Fruit fly (Drosophila melanogaster) whole organism, embryonic: ENCODE results near the gene CG31886.

Source experiments
- Adf1 ChIP-seq: fragments of 200-800 bp; sonication (Bioruptor generic); IDR thresholded peaks from 2 replicates; pipeline ENCODE4 v1.3.6; 2022; ENCODE audit warnings: missing biosample characterization, missing genetic modification characterization
- Awh ChIP-seq: fragments of 200-800 bp; sonication (Bioruptor generic); IDR thresholded peaks from 2 replicates; pipeline ENCODE4, ENCODE4 v1.3.6; 2022; ENCODE audit warnings: missing biosample characterization, missing genetic modification characterization
- CG11695 ChIP-seq: fragments of 200-800 bp; sonication (Bioruptor generic); IDR thresholded peaks from 3 replicates; pipeline ENCODE4 v1.3.6; 2022; ENCODE audit warnings: missing biosample characterization, missing genetic modification characterization
- CG11696 ChIP-seq: fragments of 200-800 bp; sonication (Bioruptor generic); IDR thresholded peaks from 2 replicates; pipeline ENCODE4 v1.3.6; 2022; ENCODE audit warnings: missing biosample characterization, missing genetic modification characterization
- CG12769 ChIP-seq: fragments of 200-800 bp; sonication (Bioruptor generic); optimal IDR thresholded peaks from 2 replicates; lab custom pipeline; 2019; ENCODE audit warnings: missing biosample characterization, mild to moderate bottlenecking, missing genetic modification characterization, moderate library complexity
- CG15601 ChIP-seq: fragments of 200-800 bp; sonication (Bioruptor generic); optimal IDR thresholded peaks from 3 replicates; lab custom pipeline; 2019; ENCODE audit warnings: missing biosample characterization, mild to moderate bottlenecking, missing genetic modification characterization, moderate library complexity
- CG1602 ChIP-seq: fragments of 200-800 bp; sonication (Bioruptor generic); optimal IDR thresholded peaks from 3 replicates; lab custom pipeline; 2016; ENCODE audit warnings: missing biosample characterization, missing genetic modification characterization
- CG16863 ChIP-seq: fragments of 200-800 bp; sonication (Bioruptor generic); optimal IDR thresholded peaks from 3 replicates; lab custom pipeline; 2016; ENCODE audit warnings: missing biosample characterization, missing genetic modification characterization
- CG17802 ChIP-seq: fragments of 200-800 bp; sonication (Bioruptor generic); optimal IDR thresholded peaks from 2 replicates; lab custom pipeline; 2018; ENCODE audit warnings: missing biosample characterization, mild to moderate bottlenecking, missing genetic modification characterization, moderate library complexity
- CG3163 ChIP-seq: fragments of 200-800 bp; sonication (Bioruptor generic); optimal IDR thresholded peaks from 3 replicates; lab custom pipeline; 2016; ENCODE audit warnings: missing biosample characterization, missing genetic modification characterization
- CG34422 ChIP-seq: fragments of 200-800 bp; sonication (Bioruptor generic); IDR thresholded peaks from 3 replicates; pipeline ENCODE4 v1.3.6; 2022; ENCODE audit warnings: missing biosample characterization, missing genetic modification characterization
- CG3838 ChIP-seq: fragments of 200-800 bp; sonication (Bioruptor generic); optimal IDR thresholded peaks from 3 replicates; lab custom pipeline; 2016; ENCODE audit warnings: missing biosample characterization, missing genetic modification characterization
- CG6791 ChIP-seq: fragments of 200-800 bp; sonication (Bioruptor generic); IDR thresholded peaks from 3 replicates; pipeline ENCODE4 v1.3.6; 2022; ENCODE audit warnings: missing biosample characterization, missing genetic modification characterization; ENCODE audit not compliant: partially characterized antibody
- CG7271 ChIP-seq: fragments of 200-800 bp; sonication (Bioruptor generic); optimal IDR thresholded peaks from 2 replicates; lab custom pipeline; 2018; ENCODE audit warnings: missing biosample characterization, mild to moderate bottlenecking, missing genetic modification characterization, moderate library complexity
- CG7928 ChIP-seq: fragments of 200-800 bp; sonication (Bioruptor generic); optimal IDR thresholded peaks from 2 replicates; lab custom pipeline; 2017; ENCODE audit warnings: missing biosample characterization, mild to moderate bottlenecking, missing genetic modification characterization
- CG8290 ChIP-seq, 3 experiments: fragments of 200-800 bp; sonication (Bioruptor generic); optimal IDR thresholded peaks; 2 replicates each; lab custom pipeline; 2016 to 2019; ENCODE audit warnings: missing biosample characterization in 3 of 3, missing genetic modification characterization in 3 of 3, mild to moderate bottlenecking in 2 of 3, moderate library complexity in 1 of 3
- CG8478 ChIP-seq: fragments of >200 bp; optimal IDR thresholded peaks from 2 replicates; lab custom pipeline; 2018
- CG9876 ChIP-seq: fragments of 200-800 bp; sonication (Bioruptor generic); optimal IDR thresholded peaks from 2 replicates; lab custom pipeline; 2016; ENCODE audit warnings: missing biosample characterization, missing genetic modification characterization
- CTCF ChIP-seq: fragments of 200-800 bp; sonication (Bioruptor generic); optimal IDR thresholded peaks from 2 replicates; lab custom pipeline; 2017; ENCODE audit warnings: missing biosample characterization, mild to moderate bottlenecking, missing genetic modification characterization, moderate library complexity
- Camta ChIP-seq: fragments of 200-800 bp; sonication (Bioruptor generic); optimal IDR thresholded peaks from 2 replicates; lab custom pipeline; 2016; ENCODE audit warnings: missing biosample characterization, missing genetic modification characterization
- Chrac-16 ChIP-seq: fragments of 200-800 bp; sonication (Bioruptor generic); optimal IDR thresholded peaks from 3 replicates; lab custom pipeline; 2016; ENCODE audit warnings: missing biosample characterization, missing genetic modification characterization
- Dad ChIP-seq: fragments of 200-800 bp; sonication (Bioruptor generic); optimal IDR thresholded peaks from 3 replicates; lab custom pipeline; 2016; ENCODE audit warnings: missing biosample characterization, missing genetic modification characterization
- Dll ChIP-seq: fragments of 200-800 bp; sonication (Bioruptor generic); IDR thresholded peaks from 4 replicates; pipeline ENCODE4 v1.3.6; 2022; ENCODE audit warnings: missing biosample characterization, missing genetic modification characterization; ENCODE audit not compliant: partially characterized antibody
- E2f2 ChIP-seq: fragments of 200-800 bp; sonication (Bioruptor generic); IDR thresholded peaks from 2 replicates; pipeline ENCODE4 v1.3.6; 2022; ENCODE audit warnings: missing biosample characterization, missing genetic modification characterization
- ERR ChIP-seq: fragments of 200-800 bp; sonication (Bioruptor generic); optimal IDR thresholded peaks from 2 replicates; lab custom pipeline; 2016; ENCODE audit warnings: missing biosample characterization, missing genetic modification characterization
- HLH54F ChIP-seq: fragments of 200-800 bp; sonication (Bioruptor generic); optimal IDR thresholded peaks from 3 replicates; lab custom pipeline; 2016; ENCODE audit warnings: missing biosample characterization, missing genetic modification characterization
- Lhr ChIP-seq: fragments of 200-800 bp; sonication (Bioruptor generic); optimal IDR thresholded peaks from 3 replicates; lab custom pipeline; 2017; ENCODE audit warnings: mild to moderate bottlenecking, missing biosample characterization, missing genetic modification reagents, missing genetic modification characterization
- Myb ChIP-seq: fragments of 200-800 bp; sonication (Bioruptor generic); optimal IDR thresholded peaks from 2 replicates; lab custom pipeline; 2016; ENCODE audit warnings: missing biosample characterization, missing genetic modification characterization
- NfI ChIP-seq: fragments of 200-800 bp; sonication (Bioruptor generic); optimal IDR thresholded peaks from 3 replicates; lab custom pipeline; 2018; ENCODE audit warnings: missing biosample characterization, mild to moderate bottlenecking, missing genetic modification characterization, moderate library complexity
- TFAM ChIP-seq: fragments of 200-800 bp; sonication (Bioruptor generic); optimal IDR thresholded peaks from 2 replicates; lab custom pipeline; 2017; ENCODE audit warnings: missing biosample characterization, missing genetic modification characterization, inconsistent platforms
- Xrp1 ChIP-seq: fragments of 200-800 bp; sonication (Bioruptor generic); IDR thresholded peaks from 2 replicates; pipeline ENCODE4 v1.3.6; 2022; ENCODE audit warnings: missing biosample characterization, missing genetic modification characterization
- abd-A ChIP-seq: fragments of 200-800 bp; sonication (Bioruptor generic); optimal IDR thresholded peaks from 3 replicates; lab custom pipeline; 2019; ENCODE audit warnings: missing biosample characterization, mild to moderate bottlenecking, missing genetic modification characterization, moderate library complexity
- bsh ChIP-seq, 2 experiments: fragments of 200-800 bp; sonication (Bioruptor generic); optimal IDR thresholded peaks; 2 replicates each; lab custom pipeline; 2017 to 2018; ENCODE audit warnings: mild to moderate bottlenecking in 2 of 2, missing biosample characterization in 2 of 2, missing genetic modification characterization in 2 of 2, moderate library complexity in 1 of 2
- chif ChIP-seq, 2 experiments: fragments of 200-800 bp; sonication (Bioruptor generic); optimal IDR thresholded peaks; 3 replicates each; lab custom pipeline; 2016; ENCODE audit warnings: missing biosample characterization in 2 of 2, missing genetic modification characterization in 2 of 2
- chm ChIP-seq: fragments of 200-800 bp; sonication (Bioruptor generic); IDR thresholded peaks from 2 replicates; pipeline ENCODE4 v1.3.6; 2022; ENCODE audit warnings: missing biosample characterization, missing genetic modification characterization
- crol ChIP-seq: fragments of 200-800 bp; sonication (Bioruptor generic); IDR thresholded peaks from 2 replicates; pipeline ENCODE4 v1.3.6; 2022; ENCODE audit warnings: missing biosample characterization, missing genetic modification characterization
- ems ChIP-seq: fragments of 200-800 bp; sonication (Bioruptor generic); optimal IDR thresholded peaks from 3 replicates; lab custom pipeline; 2016; ENCODE audit warnings: missing biosample characterization, missing genetic modification characterization
- exex ChIP-seq: fragments of 200-800 bp; sonication (Bioruptor generic); optimal IDR thresholded peaks from 4 replicates; lab custom pipeline; 2018; ENCODE audit warnings: missing biosample characterization, mild to moderate bottlenecking, missing genetic modification characterization, moderate library complexity
- gce ChIP-seq: fragments of 200-800 bp; sonication (Bioruptor generic); IDR thresholded peaks from 3 replicates; pipeline ENCODE4 v1.3.6; 2022; ENCODE audit warnings: missing biosample characterization, missing genetic modification characterization
- gem ChIP-seq: fragments of 200-800 bp; sonication (Bioruptor generic); optimal IDR thresholded peaks from 2 replicates; lab custom pipeline; 2019; ENCODE audit warnings: missing biosample characterization, mild to moderate bottlenecking, missing genetic modification characterization, moderate library complexity
- knrl ChIP-seq: fragments of 200-800 bp; sonication (Bioruptor generic); IDR thresholded peaks from 3 replicates; pipeline ENCODE4 v1.3.6; 2022; ENCODE audit warnings: missing biosample characterization, missing genetic modification characterization; ENCODE audit not compliant: partially characterized antibody
- mirr ChIP-seq: fragments of 200-800 bp; sonication (Bioruptor generic); optimal IDR thresholded peaks from 3 replicates; lab custom pipeline; 2018; ENCODE audit warnings: missing biosample characterization, mild to moderate bottlenecking, missing genetic modification characterization
- peb ChIP-seq: fragments of 200-800 bp; sonication (Bioruptor generic); IDR thresholded peaks from 2 replicates; pipeline ENCODE4 v1.3.6; 2022; ENCODE audit warnings: missing biosample characterization, missing genetic modification characterization
- schlank ChIP-seq: fragments of 200-800 bp; sonication (Bioruptor generic); optimal IDR thresholded peaks from 2 replicates; lab custom pipeline; 2018; ENCODE audit warnings: missing biosample characterization, mild to moderate bottlenecking, missing genetic modification characterization
- tin ChIP-seq: fragments of 200-800 bp; sonication (Bioruptor generic); optimal IDR thresholded peaks from 3 replicates; lab custom pipeline; 2016; ENCODE audit warnings: missing biosample characterization, missing genetic modification characterization
- tup ChIP-seq: fragments of 200-800 bp; sonication (Bioruptor generic); optimal IDR thresholded peaks from 2 replicates; lab custom pipeline; 2016; ENCODE audit warnings: missing biosample characterization, mild to moderate bottlenecking, missing genetic modification characterization, moderate library complexity
- tx ChIP-seq: fragments of 200-800 bp; sonication (Bioruptor generic); optimal IDR thresholded peaks from 2 replicates; lab custom pipeline; 2016; ENCODE audit warnings: missing biosample characterization, missing genetic modification characterization
- unpg ChIP-seq: fragments of 200-800 bp; sonication (Bioruptor generic); optimal IDR thresholded peaks from 3 replicates; lab custom pipeline; 2018; ENCODE audit warnings: missing biosample characterization, mild to moderate bottlenecking, missing genetic modification characterization, moderate library complexity
- wek ChIP-seq: fragments of 200-800 bp; sonication (Bioruptor generic); optimal IDR thresholded peaks from 3 replicates; lab custom pipeline; 2018; ENCODE audit warnings: missing biosample characterization, mild to moderate bottlenecking, missing genetic modification characterization, moderate library complexity

The CG31886 gene

dm6 chr2L:8984614-8985318 lies 25.9 kb upstream of the CG31886 start, which contains the start of gene CG13101 (continued):
- peak; percentile 80 to 86 for TF ChIP-seq chif (GFP tag; optimal IDR thresholded peaks at IDR 0.05; lab: Kevin White, UChicago)
- TF ChIP-seq Myb (GFP tag; lab: Kevin White, UChicago) = peak; percentile 48
- TF ChIP-seq CG11696 (GFP tag; lab: Robert Waterston, UW) = peak; percentile 89
- TF ChIP-seq abd-A (tag; lab: Kevin White, UChicago) = peak; percentile 24
- no peak for TF ChIP-seq CG6791 (GFP tag; lab: Robert Waterston, UW)
- peak; percentile 56 for TF ChIP-seq CG7271
- peak; percentile 86 for TF ChIP-seq ems
- TF ChIP-seq E2f2 (GFP tag; lab: Robert Waterston, UW) = peak; percentile 79
- TF ChIP-seq Adf1 (GFP tag; lab: Robert Waterston, UW) = peak; percentile 94
- peak; percentile 93; the same call in 1 of the 2 replicates for TF ChIP-seq chm (GFP tag; lab: Robert Waterston, UW)
- peak; percentile 68 for TF ChIP-seq TFAM
- peak; percentile 97 for TF ChIP-seq unpg
- peak; percentile 50 for TF ChIP-seq CTCF (GFP tag; lab: Kevin White, UChicago)
- peak; percentile 90 for TF ChIP-seq CG12769 (tag; lab: Kevin White, UChicago)
- TF ChIP-seq CG3838 (GFP tag; lab: Kevin White, UChicago) = peak; percentile 65
- TF ChIP-seq bsh (GFP tag; optimal IDR thresholded peaks at IDR 0.05; lab: Kevin White, UChicago) = peak; percentile 81 to 96
- TF ChIP-seq mirr (GFP tag; lab: Kevin White, UChicago) = no peak
- TF ChIP-seq CG1602 (GFP tag; lab: Kevin White, UChicago) = peak; percentile 81
- TF ChIP-seq wek = no peak
- TF ChIP-seq tx (GFP tag; lab: Kevin White, UChicago) = peak; percentile 61
- peak; percentile 85 for TF ChIP-seq CG16863 (GFP tag; lab: Kevin White, UChicago)
- no peak for TF ChIP-seq CG8478 (lab: Kevin White, UChicago)
- peak; percentile 59 for TF ChIP-seq CG7928 (GFP tag; lab: Kevin White, UChicago)
- TF ChIP-seq Chrac-16 (GFP tag; lab: Kevin White, UChicago) = peak; percentile 89
- peak; percentile 71 for TF ChIP-seq Lhr
- TF ChIP-seq schlank (tag; lab: Kevin White, UChicago) = peak; percentile 58
- TF ChIP-seq CG15601 (tag; lab: Kevin White, UChicago) = peak; percentile 89
- TF ChIP-seq Dad (GFP tag; lab: Kevin White, UChicago) = peak; percentile 71
- peak; percentile 95 for TF ChIP-seq Awh (GFP tag; lab: Robert Waterston, UW)
- TF ChIP-seq CG3163 = peak; percentile 69
- TF ChIP-seq peb (GFP tag; lab: Robert Waterston, UW) = peak; percentile 85
- peak; percentile 68 for TF ChIP-seq CG8290 (GFP tag; optimal IDR thresholded peaks at IDR 0.05; lab: Kevin White, UChicago)
- peak in 1 of 2 experiments; percentile 70 for TF ChIP-seq CG8290 (tag; optimal IDR thresholded peaks at IDR 0.05; lab: Kevin White, UChicago)
- TF ChIP-seq knrl (GFP tag; lab: Robert Waterston, UW) = no peak
- TF ChIP-seq CG34422 (GFP tag; lab: Robert Waterston, UW) = peak; percentile 95; the same call in 2 of the 3 replicates
- peak; percentile 70 for TF ChIP-seq exex (tag; lab: Kevin White, UChicago)
- peak; percentile 57 for TF ChIP-seq CG17802 (tag; lab: Kevin White, UChicago)
- TF ChIP-seq tin = peak; percentile 88
- TF ChIP-seq CG9876 = peak; percentile 27
- peak; percentile 97 for TF ChIP-seq Xrp1 (GFP tag; lab: Robert Waterston, UW)
- TF ChIP-seq Camta (GFP tag; lab: Kevin White, UChicago) = peak; percentile 86
- peak; percentile 74 for TF ChIP-seq ERR
- peak; percentile 93 for TF ChIP-seq gce
- peak; percentile 75 for TF ChIP-seq tup
- TF ChIP-seq NfI = peak; percentile 80
- TF ChIP-seq HLH54F = peak; percentile 78
- peak; percentile 97 for TF ChIP-seq gem
- peak; percentile 97 for TF ChIP-seq CG11695 (GFP tag; lab: Robert Waterston, UW)
- TF ChIP-seq Dll (GFP tag; lab: Robert Waterston, UW) = no peak
- peak; percentile 72 for TF ChIP-seq crol (GFP tag; lab: Robert Waterston, UW)
